Fruit fly (Drosophila melanogaster) whole organism, wandering third instar larva: Measurements from ENCODE around the gene CG8664.

ENCODE experiments used
- Abd-B ChIP-seq: fragments of >200 bp; optimal IDR thresholded peaks from 2 replicates; lab custom pipeline; 2017; ENCODE audit warnings: missing biosample characterization, missing genetic modification characterization
- CG32264 ChIP-seq: fragments of 200-800 bp; sonication (Bioruptor generic); optimal IDR thresholded peaks from 2 replicates; lab custom pipeline; 2016; ENCODE audit warnings: missing biosample characterization, missing genetic modification characterization
- Dfd ChIP-seq: fragments of >200 bp; optimal IDR thresholded peaks from 2 replicates; lab custom pipeline; 2017; ENCODE audit warnings: missing biosample characterization, missing genetic modification characterization
- Dif ChIP-seq: fragments of 200-275, 200-300 bp; sonication (Bioruptor generic); optimal IDR thresholded peaks from 2 replicates; lab custom pipeline; 2018; ENCODE audit warnings: missing biosample characterization, missing genetic modification characterization; ENCODE audit not compliant: partially characterized antibody
- GATAd ChIP-seq: sonication (Bioruptor generic); optimal IDR thresholded peaks from 2 replicates; lab custom pipeline; 2016; ENCODE audit warnings: missing biosample characterization, missing genetic modification characterization
- Hr78 ChIP-seq: fragments of >200 bp; optimal IDR thresholded peaks from 2 replicates; lab custom pipeline; 2017; ENCODE audit warnings: missing biosample characterization, missing genetic modification characterization
- Jra ChIP-seq: sonication (Bioruptor generic); optimal IDR thresholded peaks from 2 replicates; lab custom pipeline; 2016; ENCODE audit warnings: missing biosample characterization, missing genetic modification characterization
- Mio ChIP-seq: sonication (Bioruptor generic); optimal IDR thresholded peaks from 2 replicates; lab custom pipeline; 2016; ENCODE audit warnings: missing biosample characterization, missing genetic modification characterization
- Myc ChIP-seq: fragments of >200 bp; optimal IDR thresholded peaks from 2 replicates; lab custom pipeline; 2017
- N ChIP-seq: fragments of >200 bp; optimal IDR thresholded peaks from 2 replicates; lab custom pipeline; 2018; ENCODE audit warnings: missing biosample characterization, missing external identifiers, missing genetic modification characterization
- OdsH ChIP-seq: fragments of 200-800 bp; sonication (Bioruptor generic); optimal IDR thresholded peaks from 2 replicates; lab custom pipeline; 2016; ENCODE audit warnings: missing biosample characterization, mild to moderate bottlenecking, missing genetic modification characterization
- Vsx2 ChIP-seq: fragments of 200-300, 225-300 bp; sonication (Bioruptor generic); optimal IDR thresholded peaks from 2 replicates; lab custom pipeline; 2018; ENCODE audit warnings: missing biosample characterization, missing genetic modification characterization; ENCODE audit not compliant: partially characterized antibody
- brk ChIP-seq: fragments of 200-800 bp; sonication (Bioruptor generic); optimal IDR thresholded peaks from 2 replicates; lab custom pipeline; 2016; ENCODE audit warnings: missing biosample characterization, mild to moderate bottlenecking, missing genetic modification characterization
- dl ChIP-seq, 2 experiments: fragments of 175-275, 200-275 bp in 1 of 2; fragments of 200-275 bp in 1 of 2; sonication (Bioruptor generic); optimal IDR thresholded peaks; lab custom pipeline; 2018; ENCODE audit warnings: mild to moderate bottlenecking in 2 of 2, missing biosample characterization in 2 of 2, missing genetic modification characterization in 2 of 2, moderate library complexity in 2 of 2; ENCODE audit not compliant: partially characterized antibody in 2 of 2, insufficient read depth in 1 of 2
- dmrt93B ChIP-seq: fragments of 200-800 bp; sonication (Bioruptor generic); optimal IDR thresholded peaks from 2 replicates; lab custom pipeline; 2018; ENCODE audit warnings: missing biosample characterization, mild to moderate bottlenecking, missing genetic modification characterization
- ey ChIP-seq: fragments of 200-800 bp; sonication (Bioruptor generic); optimal IDR thresholded peaks from 2 replicates; lab custom pipeline; 2016; ENCODE audit warnings: missing biosample characterization, missing genetic modification characterization
- foxo ChIP-seq, 2 experiments: fragments of 200-800 bp; sonication (Bioruptor generic); optimal IDR thresholded peaks; 2 replicates in 1 of 2; 3 replicates in 1 of 2; lab custom pipeline; 2016 to 2017; ENCODE audit warnings: missing biosample characterization in 2 of 2, missing genetic modification characterization in 2 of 2
- h ChIP-seq: fragments of 200-800 bp; sonication (Bioruptor generic); optimal IDR thresholded peaks from 3 replicates; lab custom pipeline; 2016; ENCODE audit warnings: missing biosample characterization, mild to moderate bottlenecking, missing genetic modification characterization
- jim ChIP-seq: fragments of 175-275, 200-325 bp; sonication (Bioruptor generic); optimal IDR thresholded peaks from 2 replicates; lab custom pipeline; 2016; ENCODE audit warnings: missing biosample characterization, mild to moderate bottlenecking, missing genetic modification characterization
- lola ChIP-seq: fragments of >200 bp; optimal IDR thresholded peaks from 2 replicates; lab custom pipeline; 2017; ENCODE audit warnings: missing biosample characterization, missing genetic modification characterization
- pan ChIP-seq: fragments of >200 bp; optimal IDR thresholded peaks from 2 replicates; lab custom pipeline; 2017
- rgr ChIP-seq: fragments of 200-800 bp; sonication (Bioruptor generic); optimal IDR thresholded peaks from 3 replicates; lab custom pipeline; 2016; ENCODE audit warnings: missing biosample characterization, mild to moderate bottlenecking, missing genetic modification characterization
- sv ChIP-seq: fragments of 200-800 bp; sonication (Bioruptor generic); optimal IDR thresholded peaks from 3 replicates; lab custom pipeline; 2016; ENCODE audit warnings: missing biosample characterization, missing genetic modification characterization
- usp ChIP-seq: fragments of >200 bp; optimal IDR thresholded peaks from 2 replicates; lab custom pipeline; 2017; ENCODE audit warnings: missing biosample characterization, missing genetic modification characterization
- woc ChIP-seq: sonication (Bioruptor generic); optimal IDR thresholded peaks from 2 replicates; lab custom pipeline; 2016; ENCODE audit warnings: missing biosample characterization, mild to moderate bottlenecking, missing genetic modification characterization

Gene CG8664

dm6 chrX:17316723-17317262 is 34.3 kb upstream of the CG8664 start:
- TF ChIP-seq OdsH (GFP tag; lab: Kevin White, UChicago), result no peak
- TF ChIP-seq Dfd (GFP tag; lab: Kevin White, UChicago), result peak; percentile 53

- TF ChIP-seq Dfd (GFP tag; lab: Kevin White, UChicago) (peak; percentile 61), dl (GFP tag; optimal IDR thresholded peaks at IDR 0.05; lab: Kevin White, UChicago; ENCODE audit: insufficient read depth in 1 of 2, partially characterized antibody in 2 of 2) (no peak)
- TF ChIP-seq, all 38 proteins: peak for 1
Observed at dm6 chrX:17315566-17315965, 33.0 kb upstream of the CG8664 start.

dm6 chrX:17314213-17314612 is 31.7 kb upstream of the CG8664 start, which contains the start of gene B-H2:
B-H2 (plus strand) TSS chrX:17314581.
- TF ChIP-seq Dif (GFP tag; lab: Kevin White, UChicago) (peak; percentile 30), brk (GFP tag; lab: Kevin White, UChicago) (no peak), dmrt93B (GFP tag; lab: Kevin White, UChicago) (no peak), Vsx2 (GFP tag; lab: Kevin White, UChicago) (peak; percentile 88), GATAd (no peak), pan (lab: Kevin White, UChicago) (no peak), Abd-B (GFP tag; lab: Kevin White, UChicago) (no peak)

dm6 chrX:17313346-17313745 is 30.8 kb upstream of the CG8664 start:
- TF ChIP-seq lola (GFP tag; lab: Kevin White, UChicago) (no peak), Mio (GFP tag; lab: Kevin White, UChicago) (no peak), Vsx2 (GFP tag; lab: Kevin White, UChicago) (peak; percentile 87), dl (GFP tag; optimal IDR thresholded peaks at IDR 0.05; lab: Kevin White, UChicago; ENCODE audit: insufficient read depth in 1 of 2, partially characterized antibody in 2 of 2) (peak in 1 of 2 experiments; percentile 58), Dif (GFP tag; lab: Kevin White, UChicago) (peak; percentile 86)

dm6 chrX:17308211-17308610 is 25.7 kb upstream of the CG8664 start:
- no peak for TF ChIP-seq foxo (GFP tag; optimal IDR thresholded peaks at IDR 0.05; lab: Kevin White, UChicago)
- TF ChIP-seq Abd-B (GFP tag; lab: Kevin White, UChicago), result no peak
- TF ChIP-seq h (GFP tag; lab: Kevin White, UChicago), result no peak
- TF ChIP-seq usp, result no peak
- no peak for TF ChIP-seq woc
- no peak for TF ChIP-seq Dif (GFP tag; lab: Kevin White, UChicago)
- TF ChIP-seq Dfd (GFP tag; lab: Kevin White, UChicago), result no peak
- TF ChIP-seq ey, result no peak
- TF ChIP-seq Hr78 (GFP tag; lab: Kevin White, UChicago), result no peak
- no peak for TF ChIP-seq jim (GFP tag; lab: Kevin White, UChicago)

dm6 chrX:17305544-17305943 is 23.0 kb upstream of the CG8664 start:
- TF ChIP-seq sv (GFP tag; lab: Kevin White, UChicago) (no peak), Myc (lab: Kevin White, UChicago) (peak; percentile 16), Abd-B (GFP tag; lab: Kevin White, UChicago) (no peak), CG32264 (GFP tag; lab: Kevin White, UChicago) (no peak), usp (no peak), h (GFP tag; lab: Kevin White, UChicago) (no peak), pan (lab: Kevin White, UChicago) (no peak), Jra (no peak), Hr78 (GFP tag; lab: Kevin White, UChicago) (no peak), foxo (GFP tag; optimal IDR thresholded peaks at IDR 0.05; lab: Kevin White, UChicago) (no peak), N (GFP tag; lab: Kevin White, UChicago) (no peak), rgr (no peak), Vsx2 (GFP tag; lab: Kevin White, UChicago) (peak; percentile 87), Mio (GFP tag; lab: Kevin White, UChicago) (no peak), Dfd (GFP tag; lab: Kevin White, UChicago) (no peak)
